Worm (Caenorhabditis elegans): ENCODE data around the gene cyp-13A1.

The cyp-13A1 gene

ce11 chrII:9781842-9782241, at the start of gene cyp-13A1:
Gene cyp-13A1 (minus strand): TSS chrII:9781997.
- no peak for TF ChIP-seq nhr-2 (tag; optimal IDR thresholded peaks at IDR 0.05)
- no peak for TF ChIP-seq zip-8 (tag; optimal IDR thresholded peaks at IDR 0.05)
- TF ChIP-seq unc-120 (tag; optimal IDR thresholded peaks at IDR 0.05; ENCODE audit: poor library complexity, severe bottlenecking), result no peak
- TF ChIP-seq lin-13 (tag; optimal IDR thresholded peaks at IDR 0.05), result no peak
- no peak for TF ChIP-seq snpc-4 (tag; optimal IDR thresholded peaks at IDR 0.05)
- no peak for TF ChIP-seq mep-1 (tag; optimal IDR thresholded peaks at IDR 0.05)
- TF ChIP-seq mab-5 (tag; optimal IDR thresholded peaks at IDR 0.05), result no peak
- TF ChIP-seq elt-1 (tag; optimal IDR thresholded peaks at IDR 0.05; ENCODE audit: borderline replicate concordance, insufficient read depth), result no peak
- no peak for TF ChIP-seq ztf-11 (tag; optimal IDR thresholded peaks at IDR 0.05)
- no peak for TF ChIP-seq elt-3 (tag; optimal IDR thresholded peaks at IDR 0.05)
- no peak for TF ChIP-seq ham-2 (GFP tag; optimal IDR thresholded peaks at IDR 0.05)
- no peak for TF ChIP-seq nhr-12 (tag; optimal IDR thresholded peaks at IDR 0.05)
- no peak for TF ChIP-seq M03D4.4 (tag; optimal IDR thresholded peaks at IDR 0.05)
- no peak for TF ChIP-seq lsy-2 (tag; optimal IDR thresholded peaks at IDR 0.05)
- no peak for TF ChIP-seq hlh-1 (tag; optimal IDR thresholded peaks at IDR 0.05)

ce11 chrII:9831033-9831432, 49.2 kb upstream of the cyp-13A1 start, which contains the start of gene ZK938.12:
Gene ZK938.12 (plus strand): TSS chrII:9831333.
- TF ChIP-seq ces-1 (GFP tag; optimal IDR thresholded peaks at IDR 0.05) (no peak), elt-3 (tag; optimal IDR thresholded peaks at IDR 0.05) (no peak), tbx-8 (GFP tag; optimal IDR thresholded peaks at IDR 0.05) (no peak), mep-1 (tag; optimal IDR thresholded peaks at IDR 0.05) (no peak), ceh-83 (GFP tag; optimal IDR thresholded peaks at IDR 0.05) (no peak), pha-4 (tag; optimal IDR thresholded peaks at IDR 0.05) (no peak), mls-2 (tag; optimal IDR thresholded peaks at IDR 0.05) (no peak), nhr-76 (tag; optimal IDR thresholded peaks at IDR 0.05) (no peak), unc-62 (GFP tag; optimal IDR thresholded peaks at IDR 0.05) (no peak)

DNA sequence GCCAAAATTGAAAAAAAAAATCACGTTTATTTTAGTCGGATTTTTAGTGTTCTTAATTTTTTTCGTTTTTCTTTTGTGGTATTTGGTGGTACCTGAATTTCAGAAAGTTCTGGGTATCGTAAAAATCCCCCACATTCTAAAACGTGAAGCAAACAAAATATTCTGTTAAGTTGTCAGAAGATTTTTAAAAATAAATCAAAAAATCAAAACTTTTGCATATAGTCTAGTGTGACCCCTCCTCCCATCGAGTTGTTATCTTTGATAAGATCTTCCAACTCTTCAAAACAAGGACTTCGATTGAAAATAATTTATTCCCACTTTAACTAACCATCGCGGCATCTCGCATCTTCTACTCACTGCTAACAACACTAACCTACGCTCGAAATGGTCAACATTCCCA, 47.3 kb upstream of the cyp-13A1 start, which contains the start of gene ZK938.1:
TSS of gene ZK938.1 (plus strand) at position 301 of the 400 bp plus-strand sequence.
- TF ChIP-seq flh-1 (GFP tag; optimal IDR thresholded peaks at IDR 0.05) (no peak), M03D4.4 (tag; optimal IDR thresholded peaks at IDR 0.05) (no peak), lin-32 (GFP tag; optimal IDR thresholded peaks at IDR 0.05) (no peak), ceh-43 (GFP tag; optimal IDR thresholded peaks at IDR 0.05) (no peak), unc-120 (tag; optimal IDR thresholded peaks at IDR 0.05; ENCODE audit: poor library complexity, severe bottlenecking) (no peak), unc-62 (GFP tag; optimal IDR thresholded peaks at IDR 0.05) (no peak), sem-2 (GFP tag; optimal IDR thresholded peaks at IDR 0.05) (no peak), unc-39 (tag; optimal IDR thresholded peaks at IDR 0.05) (no peak), mep-1 (tag; optimal IDR thresholded peaks at IDR 0.05) (no peak), ceh-39 (tag; optimal IDR thresholded peaks at IDR 0.05) (no peak), snpc-4 (tag; optimal IDR thresholded peaks at IDR 0.05) (no peak), blmp-1 (tag; optimal IDR thresholded peaks at IDR 0.05) (no peak), elt-3 (tag; optimal IDR thresholded peaks at IDR 0.05) (no peak), nhr-12 (tag; optimal IDR thresholded peaks at IDR 0.05) (no peak), cnd-1 (tag; optimal IDR thresholded peaks at IDR 0.05) (no peak)

DNA sequence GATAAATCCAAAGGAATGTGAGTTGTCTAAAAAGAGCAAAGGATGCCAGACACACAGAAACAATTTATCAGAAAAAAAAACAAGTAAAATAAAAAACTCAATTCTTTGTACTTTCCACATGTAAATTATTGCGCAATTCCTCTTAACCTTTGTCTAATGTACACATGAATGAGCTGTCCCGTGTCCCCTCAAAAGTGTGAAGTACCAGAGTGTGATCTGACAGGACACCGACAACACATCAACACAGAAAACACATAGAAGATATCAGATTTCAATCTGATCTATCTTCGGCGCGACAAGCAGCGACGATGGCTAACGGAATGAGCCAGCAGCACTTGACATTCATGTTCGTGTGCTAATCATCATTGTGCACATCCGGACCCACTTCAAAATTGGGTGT, 46.7 kb upstream of the cyp-13A1 start:
- TF ChIP-seq nhr-28 (tag; optimal IDR thresholded peaks at IDR 0.05), result no peak
- TF ChIP-seq elt-1 (tag; optimal IDR thresholded peaks at IDR 0.05; ENCODE audit: borderline replicate concordance, insufficient read depth), result no peak
- no peak for TF ChIP-seq unc-39 (tag; optimal IDR thresholded peaks at IDR 0.05)
- peak; percentile 77 for TF ChIP-seq nhr-2 (tag; optimal IDR thresholded peaks at IDR 0.05)
- peak; percentile 74 for TF ChIP-seq zip-8 (tag; optimal IDR thresholded peaks at IDR 0.05)
- TF ChIP-seq ham-2 (GFP tag; optimal IDR thresholded peaks at IDR 0.05), result no peak
- no peak for TF ChIP-seq snpc-4 (tag; optimal IDR thresholded peaks at IDR 0.05)

DNA sequence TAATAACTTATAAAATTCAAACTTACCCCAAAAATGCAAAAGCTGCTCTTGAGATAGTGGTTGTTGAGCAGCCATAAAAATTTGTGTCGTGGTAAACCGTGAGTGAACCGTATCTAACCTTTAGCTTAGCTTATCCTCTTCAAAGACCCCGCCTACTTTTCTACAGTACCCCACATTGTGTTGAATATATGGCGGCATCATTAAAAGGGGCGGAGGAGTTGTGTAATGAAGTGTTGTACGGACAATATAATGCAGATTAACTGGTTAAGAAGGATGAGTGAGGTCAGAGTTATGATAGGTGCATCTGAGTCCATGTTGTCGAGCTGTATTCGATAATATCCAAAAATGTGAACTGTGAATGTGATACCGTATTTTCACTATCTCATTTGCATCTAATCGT, 46.1 kb upstream of the cyp-13A1 start, which contains the start of gene eyg-1:
TSS of gene eyg-1 (minus strand) at position 101 of the 400 bp plus-strand sequence.
- peak; percentile 22 for TF ChIP-seq nhr-2 (tag; optimal IDR thresholded peaks at IDR 0.05)
- TF ChIP-seq snpc-4 (tag; optimal IDR thresholded peaks at IDR 0.05), result no peak
- TF ChIP-seq unc-39 (tag; optimal IDR thresholded peaks at IDR 0.05), result no peak
- no peak for TF ChIP-seq sem-2 (GFP tag; optimal IDR thresholded peaks at IDR 0.05)
- TF ChIP-seq nhr-237 (tag; optimal IDR thresholded peaks at IDR 0.05), result no peak

Measured in whole organism, mixed stage, embryonic.